Worm (Caenorhabditis elegans): ENCODE results near the gene C04E7.1.

DNA sequence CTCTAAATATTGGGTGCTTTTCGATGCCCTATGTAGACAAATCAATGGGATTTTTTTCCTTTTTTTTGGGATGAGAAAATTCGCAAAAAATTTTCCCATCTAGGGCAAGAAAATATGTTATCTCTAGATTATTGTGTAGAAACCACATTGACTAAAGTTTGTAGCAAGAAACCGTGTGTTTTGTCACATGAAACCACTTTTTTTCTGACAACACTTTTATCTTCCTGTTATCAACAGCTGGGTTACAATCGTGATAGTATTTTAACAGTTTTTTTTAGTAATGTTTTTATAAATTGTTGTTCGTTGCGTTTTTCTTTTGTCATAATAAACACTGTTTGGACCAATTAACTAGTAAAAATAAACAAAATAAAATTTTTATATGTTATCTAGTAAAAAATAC is 45.7 kb upstream of the C04E7.1 start:
- TF ChIP-seq him-1 (tag; optimal IDR thresholded peaks at IDR 0.05) (no peak), dao-5 (tag; optimal IDR thresholded peaks at IDR 0.05) (no peak), W03F9.2 (tag; optimal IDR thresholded peaks at IDR 0.05) (no peak)

Measured in whole organism, L4/young adult.